Worm (Caenorhabditis elegans) whole organism, mixed stage, embryonic: ENCODE measurements around the gene cdh-5.

Experiments
- elt-1 ChIP-seq: sonication (generic microtip); optimal IDR thresholded peaks from 2 replicates; lab custom pipeline; 2017; ENCODE audit warnings: missing genetic modification characterization, mild to moderate bottlenecking, missing compliant biosample characterization, antibody characterized with exemption, moderate library complexity, borderline replicate concordance; ENCODE audit not compliant: insufficient read depth
- lin-13 ChIP-seq: fragments of 150-350 bp; optimal IDR thresholded peaks from 2 replicates; lab custom pipeline; 2014; ENCODE audit warnings: missing biosample characterization, missing genetic modification characterization
- unc-62 ChIP-seq: fragments of 150-350 bp; optimal IDR thresholded peaks from 2 replicates; lab custom pipeline; 2014; ENCODE audit warnings: missing biosample characterization, missing genetic modification reagents, missing genetic modification characterization
- ztf-11 ChIP-seq: fragments of 150-350 bp; optimal IDR thresholded peaks from 2 replicates; lab custom pipeline; 2014; ENCODE audit warnings: missing biosample characterization, missing genetic modification characterization

DNA sequence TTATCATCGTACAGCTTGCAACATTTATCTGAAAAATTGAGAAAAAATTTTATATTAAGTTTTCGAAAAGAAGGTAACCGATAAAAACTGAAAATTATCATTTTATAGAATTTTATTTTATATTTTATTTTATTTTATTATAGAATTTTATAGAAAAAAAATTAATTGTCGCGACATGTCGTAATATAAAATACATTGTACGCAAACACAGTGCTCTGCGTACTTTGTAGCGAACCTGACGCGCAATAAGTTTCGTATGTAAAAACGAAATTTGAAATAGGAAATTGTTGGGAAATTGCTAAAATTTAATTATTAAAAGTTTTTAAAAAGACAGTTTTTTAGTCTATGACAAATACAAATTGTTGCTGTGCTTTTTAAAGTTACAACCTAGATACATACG is 22.8 kb downstream of the cdh-5 start, which contains the start of the genes hst-1 and ints-6:
- TF ChIP-seq ztf-11 (tag; lab: Kevin White, UChicago) (no peak), lin-13 (tag; lab: Kevin White, UChicago) (no peak), elt-1 (tag; lab: Kevin White, UChicago) (no peak), unc-62 (GFP tag; lab: Kevin White, UChicago) (no peak)
